Worm (Caenorhabditis elegans): ENCODE measurements around the gene rol-3.

Gene rol-3

ce11 chrV:8268902-8269301 lies 30.7 kb upstream of the rol-3 start, which contains the start of the genes asp-6 and asp-12 (continued):
- TF ChIP-seq mdl-1 (tag; optimal IDR thresholded peaks at IDR 0.05) (no peak), mxl-3 (GFP tag; optimal IDR thresholded peaks at IDR 0.05) (no peak), tag-97 (GFP tag; IDR thresholded peaks at IDR 0.05) (no peak), nhr-77 (tag; optimal IDR thresholded peaks at IDR 0.05) (peak; percentile 78), ceh-62 (tag; optimal IDR thresholded peaks at IDR 0.05) (no peak), nhr-111 (GFP tag; optimal IDR thresholded peaks at IDR 0.05) (no peak)

- TF ChIP-seq nhr-42 (GFP tag; IDR thresholded peaks at IDR 0.05) (no peak), ZK546.5 (tag; optimal IDR thresholded peaks at IDR 0.05) (no peak), php-3 (GFP tag; IDR thresholded peaks at IDR 0.05) (no peak), gei-8 (GFP tag; optimal IDR thresholded peaks at IDR 0.05) (no peak), Y48G9A.11 (GFP tag; IDR thresholded peaks at IDR 0.05) (no peak), ztf-11 (tag; optimal IDR thresholded peaks at IDR 0.05) (no peak), unc-130 (GFP tag; optimal IDR thresholded peaks at IDR 0.05) (no peak), F37D6.2 (tag; optimal IDR thresholded peaks at IDR 0.05) (no peak), Y105C5A.15 (GFP tag; IDR thresholded peaks at IDR 0.05) (no peak), mdl-1 (tag; optimal IDR thresholded peaks at IDR 0.05) (no peak), egl-43 (GFP tag; IDR thresholded peaks at IDR 0.05) (no peak), arid-1 (GFP tag; conservative IDR thresholded peaks at IDR 0.05) (no peak), F44E2.7 (GFP tag; IDR thresholded peaks at IDR 0.05) (no peak), ceh-44 (GFP tag; IDR thresholded peaks at IDR 0.05) (no peak), ces-1 (GFP tag; optimal IDR thresholded peaks at IDR 0.05) (no peak), T20F7.1 (GFP tag; optimal IDR thresholded peaks at IDR 0.05) (peak; percentile 40), rbr-2 (tag; optimal IDR thresholded peaks at IDR 0.05) (no peak), spr-1 (tag; optimal IDR thresholded peaks at IDR 0.05) (no peak), ztf-7 (tag; optimal IDR thresholded peaks at IDR 0.05) (peak; percentile 89), ama-1 (optimal IDR thresholded peaks at IDR 0.05) (no peak), snpc-4 (tag; optimal IDR thresholded peaks at IDR 0.05) (no peak), lin-38 (GFP tag; IDR thresholded peaks at IDR 0.05) (no peak), ZK337.2 (GFP tag; IDR thresholded peaks at IDR 0.05) (no peak), nhr-76 (tag; optimal IDR thresholded peaks at IDR 0.05) (no peak), egl-27 (tag; optimal IDR thresholded peaks at IDR 0.05) (no peak), fos-1 (tag; optimal IDR thresholded peaks at IDR 0.05) (peak; percentile 31), nhr-48 (tag; optimal IDR thresholded peaks at IDR 0.05) (peak; percentile 28), dpl-1 (GFP tag; optimal IDR thresholded peaks at IDR 0.05) (no peak), zag-1 (tag; optimal IDR thresholded peaks at IDR 0.05) (no peak), ceh-28 (tag; optimal IDR thresholded peaks at IDR 0.05) (no peak), duxl-1 (tag; optimal IDR thresholded peaks at IDR 0.05; ENCODE audit: poor library complexity) (no peak), nhr-41 (GFP tag; IDR thresholded peaks at IDR 0.05) (no peak), unc-39 (tag; optimal IDR thresholded peaks at IDR 0.05) (no peak), lin-39 (tag; optimal IDR thresholded peaks at IDR 0.05) (no peak), set-16 (GFP tag; IDR thresholded peaks at IDR 0.05) (no peak), hlh-30 (tag; optimal IDR thresholded peaks at IDR 0.05; ENCODE audit: insufficient read depth) (no peak), aha-1 (tag) (no peak), lin-15B (tag; optimal IDR thresholded peaks at IDR 0.05) (no peak), T26A8.4 (GFP tag; IDR thresholded peaks at IDR 0.05) (no peak), mxl-3 (GFP tag; optimal IDR thresholded peaks at IDR 0.05) (no peak), unc-62 (GFP tag; optimal IDR thresholded peaks at IDR 0.05 in 1 of 2) (peak in 1 of 2 experiments; percentile 41), unc-62 (tag; optimal IDR thresholded peaks at IDR 0.05) (no peak), nhr-237 (tag; optimal IDR thresholded peaks at IDR 0.05) (no peak), mep-1 (tag; optimal IDR thresholded peaks at IDR 0.05) (peak; percentile 69), vab-7 (GFP tag; IDR thresholded peaks at IDR 0.05) (no peak), zfp-2 (tag; optimal IDR thresholded peaks at IDR 0.05) (no peak), Y75B8A.6 (GFP tag; IDR thresholded peaks at IDR 0.05) (no peak), dmd-8 (GFP tag; IDR thresholded peaks at IDR 0.05) (no peak)
Measured at ce11 chrV:8267275-8267674, 29.1 kb upstream of the rol-3 start.

All from whole organism, L4 larva.